Fruit fly (Drosophila melanogaster) whole organism, embryonic: Measurements from ENCODE around the gene aop.

ENCODE experiments used
- C15 ChIP-seq: fragments of 200-800 bp; sonication (Bioruptor generic); IDR thresholded peaks from 3 replicates; pipeline ENCODE4 v1.3.6; 2022; ENCODE audit warnings: missing biosample characterization, missing genetic modification characterization
- CG10321 ChIP-seq: fragments of 200-800 bp; sonication (Bioruptor generic); IDR thresholded peaks from 2 replicates; pipeline ENCODE4 v1.3.6; 2022; ENCODE audit warnings: missing biosample characterization, missing genetic modification characterization
- CG10462 ChIP-seq: fragments of 200-800 bp; sonication (Bioruptor generic); optimal IDR thresholded peaks from 2 replicates; lab custom pipeline; 2016; ENCODE audit warnings: missing biosample characterization, missing genetic modification characterization
- CG10959 ChIP-seq: fragments of 200-800 bp; sonication (Bioruptor generic); IDR thresholded peaks from 2 replicates; pipeline ENCODE4 v1.3.6; 2022; ENCODE audit warnings: missing biosample characterization, missing genetic modification characterization
- CG12391 ChIP-seq: fragments of 200-800 bp; sonication (Bioruptor generic); optimal IDR thresholded peaks from 3 replicates; lab custom pipeline; 2018; ENCODE audit warnings: missing biosample characterization, mild to moderate bottlenecking, missing genetic modification characterization, moderate library complexity
- CG16779 ChIP-seq: fragments of 200-800 bp; sonication (Bioruptor generic); IDR thresholded peaks from 2 replicates; pipeline ENCODE4 v1.3.6; 2022; ENCODE audit warnings: missing biosample characterization, missing genetic modification characterization
- CG17328 ChIP-seq: fragments of 200-800 bp; sonication (Bioruptor generic); IDR thresholded peaks from 2 replicates; pipeline ENCODE4 v1.3.6; 2022; ENCODE audit warnings: missing biosample characterization, missing genetic modification characterization
- CG17912 ChIP-seq: fragments of 200-800 bp; sonication (Bioruptor generic); optimal IDR thresholded peaks from 2 replicates; lab custom pipeline; 2018; ENCODE audit warnings: missing biosample characterization, mild to moderate bottlenecking, missing genetic modification characterization
- CG3065 ChIP-seq: fragments of 200-800 bp; sonication (Bioruptor generic); optimal IDR thresholded peaks from 2 replicates; lab custom pipeline; 2016; ENCODE audit warnings: missing biosample characterization, missing genetic modification characterization
- CG34224 ChIP-seq: fragments of 200-800 bp; sonication (Bioruptor generic); IDR thresholded peaks from 3 replicates; pipeline ENCODE4 v1.3.6; 2022; ENCODE audit warnings: missing biosample characterization, missing genetic modification characterization; ENCODE audit not compliant: partially characterized antibody
- CG4617 ChIP-seq: fragments of 200-800 bp; sonication (Bioruptor generic); optimal IDR thresholded peaks from 3 replicates; lab custom pipeline; 2016; ENCODE audit warnings: missing biosample characterization, missing genetic modification characterization, borderline replicate concordance
- CG5953 ChIP-seq: fragments of 200-800 bp; sonication (Bioruptor generic); IDR thresholded peaks from 2 replicates; pipeline ENCODE4 v1.3.6; 2022; ENCODE audit warnings: missing biosample characterization, missing genetic modification characterization
- CG6254 ChIP-seq: fragments of 200-800 bp; sonication (Bioruptor generic); optimal IDR thresholded peaks from 3 replicates; lab custom pipeline; 2017; ENCODE audit warnings: mild to moderate bottlenecking, missing biosample characterization, missing genetic modification reagents, missing genetic modification characterization
- CG6683 ChIP-seq: fragments of 200-800 bp; sonication (Bioruptor generic); optimal IDR thresholded peaks from 2 replicates; lab custom pipeline; 2017; ENCODE audit warnings: missing biosample characterization, mild to moderate bottlenecking, missing genetic modification characterization, missing genetic modification reagents
- CG8359 ChIP-seq: fragments of 200-800 bp; sonication (Bioruptor generic); optimal IDR thresholded peaks from 2 replicates; lab custom pipeline; 2017; ENCODE audit warnings: missing biosample characterization, mild to moderate bottlenecking, missing genetic modification characterization, borderline replicate concordance
- CG8944 ChIP-seq: fragments of 200-800 bp; sonication (Bioruptor generic); optimal IDR thresholded peaks from 3 replicates; lab custom pipeline; 2016; ENCODE audit warnings: missing biosample characterization, missing genetic modification characterization
- CG9609 ChIP-seq: fragments of 200-800 bp; sonication (Bioruptor generic); optimal IDR thresholded peaks from 3 replicates; lab custom pipeline; 2016; ENCODE audit warnings: missing biosample characterization, missing genetic modification characterization
- CG9876 ChIP-seq: fragments of 200-800 bp; sonication (Bioruptor generic); optimal IDR thresholded peaks from 2 replicates; lab custom pipeline; 2016; ENCODE audit warnings: missing biosample characterization, missing genetic modification characterization
- CkIIα-i1 ChIP-seq: fragments of 200-800 bp; sonication (Bioruptor generic); IDR thresholded peaks from 2 replicates; pipeline ENCODE4 v1.3.6; 2022; ENCODE audit warnings: missing biosample characterization, missing genetic modification characterization
- Dbx ChIP-seq: fragments of 200-800 bp; sonication (Bioruptor generic); IDR thresholded peaks from 3 replicates; pipeline ENCODE4 v1.3.6; 2022; ENCODE audit warnings: missing biosample characterization, missing genetic modification characterization
- Drgx ChIP-seq: fragments of 200-800 bp; sonication (Bioruptor generic); IDR thresholded peaks from 2 replicates; pipeline ENCODE4 v1.3.6; 2022; ENCODE audit warnings: missing biosample characterization, missing genetic modification characterization
- E2f1 ChIP-seq: fragments of 200-800 bp; sonication (Bioruptor generic); IDR thresholded peaks from 2 replicates; pipeline ENCODE4 v1.3.6; 2022; ENCODE audit warnings: missing biosample characterization, missing genetic modification characterization
- Ets97D ChIP-seq: fragments of 200-800 bp; sonication (Bioruptor generic); optimal IDR thresholded peaks from 3 replicates; lab custom pipeline; 2016; ENCODE audit warnings: missing biosample characterization, missing genetic modification characterization
- Gsc ChIP-seq: fragments of 200-800 bp; sonication (Bioruptor generic); IDR thresholded peaks from 2 replicates; pipeline ENCODE4 v1.3.6; 2022; ENCODE audit warnings: missing biosample characterization, missing genetic modification characterization
- Gug ChIP-seq: fragments of 200-800 bp; sonication (Bioruptor generic); IDR thresholded peaks from 4 replicates; pipeline ENCODE4 v1.3.6; 2022; ENCODE audit warnings: missing biosample characterization, missing genetic modification characterization
- Hey ChIP-seq: fragments of 200-800 bp; sonication (Bioruptor generic); optimal IDR thresholded peaks from 3 replicates; lab custom pipeline; 2018; ENCODE audit warnings: missing biosample characterization, mild to moderate bottlenecking, missing genetic modification characterization
- Hr3 ChIP-seq: fragments of 200-800 bp; sonication (Bioruptor generic); optimal IDR thresholded peaks from 3 replicates; lab custom pipeline; 2016; ENCODE audit warnings: missing biosample characterization, missing genetic modification characterization
- Nf-YA ChIP-seq: fragments of 200-800 bp; sonication (Bioruptor generic); IDR thresholded peaks from 2 replicates; pipeline ENCODE4 v1.3.6; 2022; ENCODE audit warnings: missing biosample characterization, missing genetic modification characterization
- Nf-YB ChIP-seq: fragments of 200-800 bp; sonication (Bioruptor generic); optimal IDR thresholded peaks from 3 replicates; lab custom pipeline; 2019; ENCODE audit warnings: missing biosample characterization, mild to moderate bottlenecking, missing genetic modification characterization, moderate library complexity
- NfI ChIP-seq: fragments of 200-800 bp; sonication (Bioruptor generic); optimal IDR thresholded peaks from 3 replicates; lab custom pipeline; 2018; ENCODE audit warnings: missing biosample characterization, mild to moderate bottlenecking, missing genetic modification characterization, moderate library complexity
- Oli ChIP-seq: fragments of 200-800 bp; sonication (Bioruptor generic); optimal IDR thresholded peaks from 2 replicates; lab custom pipeline; 2018; ENCODE audit warnings: missing biosample characterization, mild to moderate bottlenecking, missing genetic modification characterization, moderate library complexity
- TFAM ChIP-seq: fragments of 200-800 bp; sonication (Bioruptor generic); optimal IDR thresholded peaks from 2 replicates; lab custom pipeline; 2017; ENCODE audit warnings: missing biosample characterization, missing genetic modification characterization, inconsistent platforms
- ase ChIP-seq: fragments of 200-800 bp; sonication (Bioruptor generic); IDR thresholded peaks from 3 replicates; pipeline ENCODE4 v1.3.6; 2022; ENCODE audit warnings: missing biosample characterization, missing genetic modification characterization
- ato ChIP-seq: fragments of 200-800 bp; sonication (Bioruptor generic); IDR thresholded peaks from 2 replicates; pipeline ENCODE4 v1.3.6; 2022; ENCODE audit warnings: missing biosample characterization, missing genetic modification characterization; ENCODE audit not compliant: partially characterized antibody
- bbx ChIP-seq: fragments of 200-800 bp; sonication (Bioruptor generic); IDR thresholded peaks from 2 replicates; pipeline ENCODE4 v1.3.6; 2022; ENCODE audit warnings: missing biosample characterization, missing genetic modification characterization; ENCODE audit not compliant: partially characterized antibody
- chinmo ChIP-seq: fragments of 200-800 bp; sonication (Bioruptor generic); IDR thresholded peaks from 4 replicates; pipeline ENCODE4 v1.3.6; 2022; ENCODE audit warnings: missing biosample characterization, missing genetic modification characterization; ENCODE audit not compliant: partially characterized antibody
- eve ChIP-seq, 2 experiments: fragments of >200 bp; optimal IDR thresholded peaks; 2 replicates each; lab custom pipeline; 2017; ENCODE audit warnings: missing biosample characterization in 2 of 2, missing genetic modification characterization in 2 of 2
- gcm2 ChIP-seq: fragments of 200-800 bp; sonication (Bioruptor generic); optimal IDR thresholded peaks from 2 replicates; lab custom pipeline; 2016; ENCODE audit warnings: missing biosample characterization, missing genetic modification characterization
- gsb-n ChIP-seq: fragments of 200-800 bp; sonication (Bioruptor generic); optimal IDR thresholded peaks from 3 replicates; lab custom pipeline; 2018; ENCODE audit warnings: missing biosample characterization, mild to moderate bottlenecking, missing genetic modification characterization
- insv ChIP-seq, 2 experiments: fragments of 200-800 bp; sonication (Bioruptor generic); optimal IDR thresholded peaks; 3 replicates each; lab custom pipeline; 2016 to 2018; ENCODE audit warnings: missing biosample characterization in 2 of 2, missing genetic modification characterization in 2 of 2
- kni ChIP-seq: fragments of 200-800 bp; sonication (Bioruptor generic); optimal IDR thresholded peaks from 3 replicates; lab custom pipeline; 2017; ENCODE audit warnings: mild to moderate bottlenecking, missing biosample characterization, missing genetic modification reagents, missing genetic modification characterization
- lmd ChIP-seq: fragments of 200-800 bp; sonication (Bioruptor generic); IDR thresholded peaks from 2 replicates; pipeline ENCODE4 v1.3.6; 2022; ENCODE audit warnings: missing biosample characterization, missing genetic modification characterization
- maf-S ChIP-seq: fragments of 200-800 bp; sonication (Bioruptor generic); optimal IDR thresholded peaks from 2 replicates; lab custom pipeline; 2016; ENCODE audit warnings: missing biosample characterization, missing genetic modification characterization
- p53 ChIP-seq: fragments of 200-800 bp; sonication (Bioruptor generic); optimal IDR thresholded peaks from 2 replicates; lab custom pipeline; 2016; ENCODE audit warnings: missing biosample characterization, missing genetic modification characterization
- pita ChIP-seq: fragments of 200-800 bp; sonication (Bioruptor generic); optimal IDR thresholded peaks from 2 replicates; lab custom pipeline; 2017; ENCODE audit warnings: missing biosample characterization, mild to moderate bottlenecking, missing genetic modification characterization
- psq ChIP-seq: fragments of 200-800 bp; sonication (Bioruptor generic); optimal IDR thresholded peaks from 2 replicates; lab custom pipeline; 2017; ENCODE audit warnings: missing biosample characterization, missing genetic modification characterization
- pzg ChIP-seq: fragments of 200-800 bp; sonication (Bioruptor generic); optimal IDR thresholded peaks from 3 replicates; lab custom pipeline; 2018; ENCODE audit warnings: missing biosample characterization, mild to moderate bottlenecking, missing genetic modification characterization, moderate library complexity
- rib ChIP-seq: fragments of 200-800 bp; sonication (Bioruptor generic); IDR thresholded peaks from 2 replicates; pipeline ENCODE4 v1.3.6; 2022; ENCODE audit warnings: missing biosample characterization, missing genetic modification characterization
- scrt ChIP-seq: fragments of 200-800 bp; sonication (Bioruptor generic); optimal IDR thresholded peaks from 2 replicates; lab custom pipeline; 2018; ENCODE audit warnings: missing biosample characterization, mild to moderate bottlenecking, missing genetic modification characterization, moderate library complexity
- sim ChIP-seq: fragments of 200-800 bp; sonication (Bioruptor generic); IDR thresholded peaks from 2 replicates; pipeline ENCODE4 v1.3.6; 2022; ENCODE audit warnings: missing biosample characterization, missing genetic modification characterization
- unpg ChIP-seq: fragments of 200-800 bp; sonication (Bioruptor generic); optimal IDR thresholded peaks from 3 replicates; lab custom pipeline; 2018; ENCODE audit warnings: missing biosample characterization, mild to moderate bottlenecking, missing genetic modification characterization, moderate library complexity

Gene aop

DNA sequence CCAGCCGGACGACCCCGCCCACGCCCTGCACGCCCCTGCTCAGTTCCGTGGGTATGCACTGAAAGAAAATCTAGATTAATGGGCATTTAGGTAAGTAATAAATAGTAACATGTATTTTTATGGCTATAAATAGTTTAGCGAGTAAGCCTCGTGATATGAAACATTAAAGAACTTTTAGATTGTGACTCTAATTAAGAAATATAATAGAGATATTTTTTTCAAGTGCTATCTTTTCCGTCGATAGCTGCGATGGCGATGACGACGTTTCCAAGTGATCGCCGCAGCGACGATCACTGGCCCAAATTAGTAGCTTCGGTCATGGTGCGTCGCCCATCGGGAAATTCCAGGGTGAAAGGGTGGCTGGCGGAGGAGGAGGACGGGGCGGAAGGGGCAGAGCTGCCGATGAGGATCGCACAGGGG lies 1.6 kb upstream of the aop start (continued):
- peak; percentile 42; the same call in 1 of the 2 replicates for TF ChIP-seq CG10321 (GFP tag; lab: Robert Waterston, UW)
- peak; percentile 65 for TF ChIP-seq kni
- TF ChIP-seq Hey: no peak
- TF ChIP-seq unpg (GFP tag; lab: Kevin White, UChicago): peak; percentile 95
- peak; percentile 60 for TF ChIP-seq CG6683 (GFP tag; lab: Kevin White, UChicago)
- peak; percentile 86 for TF ChIP-seq Drgx
- TF ChIP-seq lmd (GFP tag; lab: Robert Waterston, UW): peak; percentile 91
- peak; percentile 79 for TF ChIP-seq Nf-YB (GFP tag; lab: Kevin White, UChicago)
- TF ChIP-seq CG4617: peak; percentile 46
- TF ChIP-seq CG8359 (GFP tag; lab: Kevin White, UChicago): peak; percentile 76
- 0 out of 3 replicates have a peak, but pooled peaks have one; percentile 59 for TF ChIP-seq C15 (GFP tag; lab: Robert Waterston, UW)
- peak; percentile 82 for TF ChIP-seq E2f1 (GFP tag; lab: Robert Waterston, UW)
- TF ChIP-seq gsb-n (tag; lab: Kevin White, UChicago): peak; percentile 93
- peak; percentile 62 for TF ChIP-seq CkIIα-i1 (GFP tag; lab: Robert Waterston, UW)
- TF ChIP-seq pita (GFP tag; lab: Kevin White, UChicago): no peak
- peak; percentile 70 for TF ChIP-seq Gug (GFP tag; lab: Robert Waterston, UW)
- peak; percentile 69 for TF ChIP-seq CG3065
- TF ChIP-seq sim: peak; percentile 76
- no peak for TF ChIP-seq ato (GFP tag; lab: Robert Waterston, UW)
- peak; percentile 86 for TF ChIP-seq CG10959 (GFP tag; lab: Robert Waterston, UW)
- no peak for TF ChIP-seq CG17912
- peak; percentile 82 for TF ChIP-seq scrt
- TF ChIP-seq rib: peak; percentile 73
- TF ChIP-seq psq (GFP tag; lab: Kevin White, UChicago): peak; percentile 49
- no peak; the same call in 1 of the 2 replicates for TF ChIP-seq Gsc (GFP tag; lab: Robert Waterston, UW)
- TF ChIP-seq Oli (tag; lab: Kevin White, UChicago): peak; percentile 93
- TF ChIP-seq p53: peak; percentile 22
- no peak for TF ChIP-seq CG34224 (GFP tag; lab: Robert Waterston, UW)
- peak; percentile 44 for TF ChIP-seq gcm2 (GFP tag; lab: Kevin White, UChicago)
- TF ChIP-seq CG16779 (GFP tag; lab: Robert Waterston, UW): peak; percentile 73; the same call in 1 of the 2 replicates
- TF ChIP-seq Nf-YA: peak; percentile 81
- peak; percentile 94 for TF ChIP-seq CG12391
- TF ChIP-seq Dbx (GFP tag; lab: Robert Waterston, UW): peak; percentile 84
- no peak for TF ChIP-seq eve (GFP tag; optimal IDR thresholded peaks at IDR 0.05; lab: Kevin White, UChicago)
- peak; percentile 87 for TF ChIP-seq CG5953 (GFP tag; lab: Robert Waterston, UW)
- peak; percentile 57 for TF ChIP-seq CG8944
- TF ChIP-seq NfI (GFP tag; lab: Kevin White, UChicago): peak; percentile 79
- peak; percentile 62 for TF ChIP-seq Ets97D (GFP tag; lab: Kevin White, UChicago)
- peak; percentile 93 for TF ChIP-seq CG17328 (GFP tag; lab: Robert Waterston, UW)
- TF ChIP-seq chinmo (GFP tag; lab: Robert Waterston, UW): peak; percentile 51; the same call in 1 of the 4 replicates
- no peak for TF ChIP-seq bbx (GFP tag; lab: Robert Waterston, UW)
- TF ChIP-seq CG10462: peak; percentile 54
- TF ChIP-seq insv (GFP tag; optimal IDR thresholded peaks at IDR 0.05; lab: Kevin White, UChicago): no peak
- peak; percentile 78 for TF ChIP-seq CG9609 (GFP tag; lab: Kevin White, UChicago)
- TF ChIP-seq CG6254 (GFP tag; lab: Kevin White, UChicago): peak; percentile 84
- no peak for TF ChIP-seq pzg (GFP tag; lab: Kevin White, UChicago)
- TF ChIP-seq ase (GFP tag; lab: Robert Waterston, UW): peak; percentile 90
- peak; percentile 83 for TF ChIP-seq Hr3 (GFP tag; lab: Kevin White, UChicago)
- TF ChIP-seq maf-S (GFP tag; lab: Kevin White, UChicago): peak; percentile 38
- peak; percentile 34 for TF ChIP-seq CG9876 (GFP tag; lab: Kevin White, UChicago)
- peak; percentile 75 for TF ChIP-seq TFAM
